Worm (Caenorhabditis elegans) whole organism, L2 larva: ENCODE measurements around the gene Y73F8A.35.

Experiments used
- C34F6.9 ChIP-seq: fragments of 150-350 bp; optimal IDR thresholded peaks from 2 replicates; lab custom pipeline; 2014; ENCODE audit warnings: missing biosample characterization, missing genetic modification characterization
- Y55F3AM.14 ChIP-seq: fragments of 200-800 bp; sonication (Bioruptor generic); optimal IDR thresholded peaks from 2 replicates; lab custom pipeline; 2018; ENCODE audit warnings: mild to moderate bottlenecking, missing genetic modification characterization, missing compliant biosample characterization
- ama-1 ChIP-seq: fragments of 150-350 bp; optimal IDR thresholded peaks from 2 replicates; lab custom pipeline; 2018; ENCODE audit warnings: inconsistent platforms
- blmp-1 ChIP-seq: sonication (generic microtip); optimal IDR thresholded peaks from 2 replicates; lab custom pipeline; 2017; ENCODE audit warnings: missing genetic modification characterization, mild to moderate bottlenecking, missing compliant biosample characterization, antibody characterized with exemption, moderate library complexity; ENCODE audit not compliant: insufficient read depth
- ceh-82 ChIP-seq: fragments of 150-350 bp; optimal IDR thresholded peaks from 2 replicates; lab custom pipeline; 2014; ENCODE audit warnings: missing biosample characterization, missing genetic modification characterization
- crh-2 ChIP-seq: sonication (generic microtip); optimal IDR thresholded peaks from 2 replicates; lab custom pipeline; 2017; ENCODE audit warnings: missing biosample characterization, missing genetic modification characterization
- egl-27 ChIP-seq: sonication (generic microtip); optimal IDR thresholded peaks from 3 replicates; lab custom pipeline; 2017; ENCODE audit warnings: missing biosample characterization, missing genetic modification reagents, missing genetic modification characterization
- lin-11 ChIP-seq: fragments of 150-350 bp; sonication (generic microtip); optimal IDR thresholded peaks from 2 replicates; lab custom pipeline; 2014; ENCODE audit warnings: missing biosample characterization, missing genetic modification characterization, inconsistent platforms, mixed read lengths
- mbf-1 ChIP-seq: sonication (generic microtip); optimal IDR thresholded peaks from 2 replicates; lab custom pipeline; 2017; ENCODE audit warnings: missing biosample characterization, missing genetic modification characterization
- nhr-129 ChIP-seq: fragments of 150-350 bp; optimal IDR thresholded peaks from 2 replicates; lab custom pipeline; 2014; ENCODE audit warnings: missing biosample characterization, missing genetic modification characterization
- nhr-21 ChIP-seq: fragments of 150-350 bp; optimal IDR thresholded peaks from 2 replicates; lab custom pipeline; 2014; ENCODE audit warnings: missing biosample characterization, missing genetic modification characterization
- nhr-237 ChIP-seq: fragments of 150-350 bp; optimal IDR thresholded peaks from 2 replicates; lab custom pipeline; 2014; ENCODE audit warnings: missing biosample characterization, missing genetic modification characterization
- nhr-6 ChIP-seq: fragments of 150-350 bp; optimal IDR thresholded peaks from 2 replicates; lab custom pipeline; 2014; ENCODE audit warnings: missing biosample characterization, missing genetic modification characterization
- nhr-77 ChIP-seq: fragments of 150-350 bp; optimal IDR thresholded peaks from 2 replicates; lab custom pipeline; 2014; ENCODE audit warnings: missing biosample characterization, missing genetic modification characterization
- peb-1 ChIP-seq: fragments of 150-350 bp; optimal IDR thresholded peaks from 2 replicates; lab custom pipeline; 2014; ENCODE audit warnings: missing biosample characterization, missing genetic modification characterization
- sem-4 ChIP-seq: fragments of 150-350 bp; optimal IDR thresholded peaks from 2 replicates; lab custom pipeline; 2014; ENCODE audit warnings: missing biosample characterization, missing genetic modification reagents, missing genetic modification characterization
- snpc-4 ChIP-seq: fragments of 150-350 bp; optimal IDR thresholded peaks from 2 replicates; lab custom pipeline; 2014; ENCODE audit warnings: missing biosample characterization, missing genetic modification characterization
- unc-39 ChIP-seq: fragments of 150-350 bp; optimal IDR thresholded peaks from 2 replicates; lab custom pipeline; 2014; ENCODE audit warnings: missing biosample characterization, missing genetic modification characterization

The Y73F8A.35 gene

ce11 chrIV:15497263-15497662, 42.5 kb downstream of the Y73F8A.35 start, which contains the start of gene acr-24:
Gene acr-24 (plus strand): TSS chrIV:15497563.
- TF ChIP-seq ama-1 (lab: Kevin White, UChicago) (no peak), nhr-21 (tag; lab: Kevin White, UChicago) (no peak), crh-2 (no peak), snpc-4 (tag; lab: Kevin White, UChicago) (no peak), peb-1 (tag; lab: Kevin White, UChicago) (no peak), unc-39 (tag; lab: Kevin White, UChicago) (no peak), lin-11 (tag; lab: Kevin White, UChicago) (no peak), nhr-77 (tag; lab: Kevin White, UChicago) (no peak), nhr-6 (tag; lab: Kevin White, UChicago) (no peak), ceh-82 (no peak), mbf-1 (no peak), C34F6.9 (no peak), blmp-1 (no peak), nhr-237 (tag; lab: Kevin White, UChicago) (no peak), sem-4 (tag; lab: Kevin White, UChicago) (no peak), egl-27 (tag; lab: Kevin White, UChicago) (no peak), Y55F3AM.14 (GFP tag; lab: Kevin White, UChicago) (no peak), nhr-129 (tag; lab: Kevin White, UChicago) (no peak)
- TF ChIP-seq, all 48 proteins: peak for 0
